Fruit fly (Drosophila melanogaster) whole organism, adult: ENCODE measurements around the gene fy.

Source experiments
- CG14711 ChIP-seq: fragments of 200-800 bp; sonication (Bioruptor generic); optimal IDR thresholded peaks from 2 replicates; lab custom pipeline; 2018; ENCODE audit warnings: missing biosample characterization, mild to moderate bottlenecking, missing genetic modification characterization, moderate library complexity
- CG33017 ChIP-seq: fragments of 200-800 bp; sonication (Bioruptor generic); optimal IDR thresholded peaks from 2 replicates; lab custom pipeline; 2018; ENCODE audit warnings: missing biosample characterization, mild to moderate bottlenecking, missing genetic modification characterization, moderate library complexity
- CG5204 ChIP-seq: fragments of 200-800 bp; sonication (Bioruptor generic); optimal IDR thresholded peaks from 2 replicates; lab custom pipeline; 2016; ENCODE audit warnings: missing biosample characterization, missing genetic modification characterization
- CG7101 ChIP-seq: fragments of 200-800 bp; sonication (Bioruptor generic); optimal IDR thresholded peaks from 2 replicates; lab custom pipeline; 2018; ENCODE audit warnings: missing biosample characterization, mild to moderate bottlenecking, missing genetic modification characterization, moderate library complexity
- Clk ChIP-seq: fragments of 200-800 bp; sonication (Bioruptor generic); optimal IDR thresholded peaks from 2 replicates; lab custom pipeline; 2017; ENCODE audit warnings: missing biosample characterization, missing genetic modification characterization
- Crg-1 ChIP-seq: fragments of 200-800 bp; sonication (Bioruptor generic); optimal IDR thresholded peaks from 2 replicates; lab custom pipeline; 2016; ENCODE audit warnings: missing biosample characterization, missing genetic modification characterization
- Hr96 ChIP-seq: fragments of 200-800 bp; sonication (Bioruptor generic); optimal IDR thresholded peaks from 2 replicates; lab custom pipeline; 2016; ENCODE audit warnings: missing biosample characterization, missing genetic modification characterization
- Mnt ChIP-seq: fragments of 200-800 bp; sonication (Bioruptor generic); optimal IDR thresholded peaks from 2 replicates; lab custom pipeline; 2016; ENCODE audit warnings: missing biosample characterization, mild to moderate bottlenecking, missing genetic modification characterization
- bab1 ChIP-seq: fragments of 200-800 bp; sonication (Bioruptor generic); optimal IDR thresholded peaks from 3 replicates; lab custom pipeline; 2019; ENCODE audit warnings: missing biosample characterization, mild to moderate bottlenecking, missing genetic modification characterization, moderate library complexity
- cic ChIP-seq: fragments of 200-800 bp; sonication (Bioruptor generic); optimal IDR thresholded peaks from 2 replicates; lab custom pipeline; 2017; ENCODE audit warnings: missing biosample characterization, mild to moderate bottlenecking, missing genetic modification characterization, moderate library complexity
- cnc ChIP-seq, 2 experiments: fragments of >200 bp; optimal IDR thresholded peaks; 2 replicates each; lab custom pipeline; 2017
- ovo ChIP-seq: fragments of 200-800 bp; sonication (Bioruptor generic); optimal IDR thresholded peaks from 2 replicates; lab custom pipeline; 2016; ENCODE audit warnings: missing biosample characterization, missing genetic modification characterization
- pad ChIP-seq: fragments of 200-800 bp; sonication (Bioruptor generic); optimal IDR thresholded peaks from 3 replicates; lab custom pipeline; 2017; ENCODE audit warnings: missing biosample characterization, missing genetic modification characterization, mild to moderate bottlenecking, moderate library complexity, missing genetic modification reagents
- tj ChIP-seq: fragments of 200-800 bp; sonication (Bioruptor generic); optimal IDR thresholded peaks from 3 replicates; lab custom pipeline; 2017; ENCODE audit warnings: missing biosample characterization, mild to moderate bottlenecking, missing genetic modification characterization, moderate library complexity

DNA sequence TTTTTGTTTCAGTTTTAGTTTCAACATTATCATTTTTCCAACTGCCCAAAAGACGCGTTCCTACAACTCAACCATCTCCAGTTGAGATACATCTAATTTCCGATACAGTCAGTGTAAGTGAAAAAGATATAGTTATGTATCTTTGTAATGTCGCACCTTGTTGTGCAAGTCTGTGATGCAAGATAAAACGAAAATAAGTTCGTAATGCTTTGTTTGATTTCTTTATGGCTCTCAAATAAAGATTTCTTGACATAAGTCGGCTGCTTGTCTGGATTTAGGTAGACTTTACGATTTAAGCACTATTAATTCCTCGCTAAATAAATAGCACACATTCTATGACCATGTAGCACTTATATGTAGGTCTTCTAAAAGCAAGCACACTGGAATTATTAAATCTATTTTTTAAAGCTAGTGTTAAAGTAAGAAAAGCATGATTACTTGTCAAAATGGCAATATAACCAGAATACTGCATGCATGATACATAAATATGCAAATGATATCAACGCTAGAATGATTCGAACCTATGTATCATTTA, 18.0 kb downstream of the fy start:
- TF ChIP-seq cnc (optimal IDR thresholded peaks at IDR 0.05; lab: Kevin White, UChicago) (no peak), bab1 (GFP tag; lab: Kevin White, UChicago) (no peak), cic (GFP tag; lab: Kevin White, UChicago) (peak; percentile 2), CG33017 (tag; lab: Kevin White, UChicago) (no peak), CG14711 (peak; percentile 6), Hr96 (GFP tag; lab: Kevin White, UChicago) (no peak), Mnt (GFP tag; lab: Kevin White, UChicago) (no peak), Clk (GFP tag; lab: Kevin White, UChicago) (no peak), ovo (GFP tag; lab: Kevin White, UChicago) (no peak), pad (GFP tag; lab: Kevin White, UChicago) (no peak), tj (GFP tag; lab: Kevin White, UChicago) (no peak), Crg-1 (GFP tag; lab: Kevin White, UChicago) (no peak), CG5204 (GFP tag; lab: Kevin White, UChicago) (no peak), CG7101 (tag; lab: Kevin White, UChicago) (peak; percentile 12)
